Worm (Caenorhabditis elegans) whole organism, young adult: Measurements from ENCODE around the gene F56B6.6.

ENCODE experiments used
- F49E8.2 ChIP-seq: sonication (generic microtip); optimal IDR thresholded peaks from 3 replicates; lab custom pipeline; 2017; ENCODE audit warnings: missing genetic modification characterization, mild to moderate bottlenecking, missing compliant biosample characterization, antibody characterized with exemption, moderate library complexity; ENCODE audit not compliant: insufficient read depth
- K11D2.4 ChIP-seq: fragments of 200-800 bp; sonication (Bioruptor generic); IDR thresholded peaks from 2 replicates; pipeline ENCODE4 v1.3.6; 2022; ENCODE audit warnings: missing genetic modification reagents, missing genetic modification characterization, missing compliant biosample characterization
- ama-1 ChIP-seq, 3 experiments: fragments of 150-350 bp in 1 of 3; sonication (generic microtip) in 2 of 3; optimal IDR thresholded peaks; 2 replicates each; lab custom pipeline; 2014 to 2018; ENCODE audit warnings: missing biosample characterization in 2 of 3, missing genetic modification characterization in 2 of 3, missing genetic modification reagents in 2 of 3
- cebp-1 ChIP-seq, 2 experiments: fragments of 200-800 bp in 1 of 2; sonication (Bioruptor generic) in 1 of 2; sonication (generic microtip) in 1 of 2; IDR thresholded peaks in 1 of 2; optimal IDR thresholded peaks in 1 of 2; 2 replicates each; pipeline versions ENCODE4 v1.3.6 to Lab custom; 2017 to 2022; ENCODE audit warnings: missing compliant biosample characterization in 2 of 2, missing genetic modification characterization in 2 of 2, mild to moderate bottlenecking in 1 of 2, missing genetic modification reagents in 1 of 2, moderate library complexity in 1 of 2
- egl-18 ChIP-seq: fragments of 200-800 bp; sonication (Bioruptor generic); IDR thresholded peaks from 2 replicates; pipeline ENCODE4 v1.3.6; 2022; ENCODE audit warnings: missing genetic modification reagents, missing genetic modification characterization, missing compliant biosample characterization
- lag-1 ChIP-seq: fragments of 200-800 bp; sonication (Bioruptor generic); IDR thresholded peaks from 2 replicates; pipeline ENCODE4 v1.3.6; 2022; ENCODE audit warnings: missing genetic modification reagents, missing genetic modification characterization, missing compliant biosample characterization
- ztf-18 ChIP-seq: sonication (generic microtip); optimal IDR thresholded peaks from 2 replicates; lab custom pipeline; 2016; ENCODE audit warnings: missing genotype, mild to moderate bottlenecking, missing genetic modification characterization, missing compliant biosample characterization

ce11 chrX:3573482-3573881 is 40.7 kb upstream of the F56B6.6 start, which contains the start of gene T27A10.5:
- TF ChIP-seq K11D2.4 (GFP tag; lab: Robert Waterston, UW) (no peak), F49E8.2 (tag; lab: Kevin White, UChicago) (no peak), egl-18 (GFP tag; lab: Robert Waterston, UW) (no peak), lag-1 (GFP tag; lab: Robert Waterston, UW) (no peak), ztf-18 (tag; lab: Kevin White, UChicago) (no peak), cebp-1 (GFP tag; IDR thresholded peaks at IDR 0.05; lab: Robert Waterston, UW) (no peak), cebp-1 (tag; optimal IDR thresholded peaks at IDR 0.05; lab: Kevin White, UChicago) (no peak), ama-1 (optimal IDR thresholded peaks at IDR 0.05; lab: Kevin White, UChicago) (no peak), ama-1 (GFP tag; optimal IDR thresholded peaks at IDR 0.05; lab: Kevin White, UChicago) (no peak)
